Worm (Caenorhabditis elegans) whole organism, late embryonic: ENCODE results near the gene F53B3.3.

ENCODE experiments used
- C08G9.2 ChIP-seq: sonication (generic microtip); optimal IDR thresholded peaks from 2 replicates; lab custom pipeline; 2016; ENCODE audit warnings: mild to moderate bottlenecking, missing genetic modification characterization, moderate library complexity, missing compliant biosample characterization
- C38D4.7 ChIP-seq: fragments of 200-800 bp; sonication (Bioruptor generic); optimal IDR thresholded peaks from 2 replicates; lab custom pipeline; 2018; ENCODE audit warnings: mild to moderate bottlenecking, missing genetic modification characterization, moderate library complexity, missing compliant biosample characterization
- F13H6.1 ChIP-seq: sonication (generic microtip); optimal IDR thresholded peaks from 2 replicates; lab custom pipeline; 2016; ENCODE audit warnings: missing genetic modification characterization, missing compliant biosample characterization
- T23F11.4 ChIP-seq: fragments of 200-800 bp; sonication (Bioruptor generic); optimal IDR thresholded peaks from 2 replicates; lab custom pipeline; 2018; ENCODE audit warnings: mild to moderate bottlenecking, missing genetic modification characterization, missing compliant biosample characterization
- Y22D7AL.16 ChIP-seq: sonication (generic microtip); optimal IDR thresholded peaks from 2 replicates; lab custom pipeline; 2016; ENCODE audit warnings: missing genetic modification characterization, missing compliant biosample characterization
- ahr-1 ChIP-seq: sonication (generic microtip); optimal IDR thresholded peaks from 2 replicates; lab custom pipeline; 2016; ENCODE audit warnings: missing genetic modification characterization, missing compliant biosample characterization
- ama-1 ChIP-seq: fragments of 150-350 bp; optimal IDR thresholded peaks from 2 replicates; lab custom pipeline; 2014
- ceh-14 ChIP-seq: sonication (generic microtip); optimal IDR thresholded peaks from 2 replicates; lab custom pipeline; 2016; ENCODE audit warnings: missing genotype, missing genetic modification characterization, missing compliant biosample characterization
- ceh-18 ChIP-seq: sonication (generic microtip); optimal IDR thresholded peaks from 2 replicates; lab custom pipeline; 2016; ENCODE audit warnings: missing genetic modification characterization, missing compliant biosample characterization
- ceh-19 ChIP-seq: fragments of 200-800 bp; sonication (Bioruptor generic); optimal IDR thresholded peaks from 2 replicates; lab custom pipeline; 2018; ENCODE audit warnings: mild to moderate bottlenecking, missing genetic modification characterization, missing compliant biosample characterization
- ceh-22 ChIP-seq: sonication (generic microtip); optimal IDR thresholded peaks from 2 replicates; lab custom pipeline; 2017; ENCODE audit warnings: missing biosample characterization, missing genetic modification characterization
- ceh-24 ChIP-seq: sonication (generic microtip); optimal IDR thresholded peaks from 2 replicates; lab custom pipeline; 2016; ENCODE audit warnings: mild to moderate bottlenecking, missing genetic modification characterization, missing compliant biosample characterization
- ceh-31 ChIP-seq: sonication (generic microtip); optimal IDR thresholded peaks from 2 replicates; lab custom pipeline; 2016; ENCODE audit warnings: missing genetic modification characterization, missing compliant biosample characterization
- ceh-34 ChIP-seq: sonication (generic microtip); optimal IDR thresholded peaks from 2 replicates; lab custom pipeline; 2016; ENCODE audit warnings: mild to moderate bottlenecking, missing genetic modification characterization, missing compliant biosample characterization
- ceh-45 ChIP-seq: fragments of 200-800 bp; sonication (Bioruptor generic); IDR thresholded peaks from 2 replicates; pipeline ENCODE4 v1.3.6; 2022; ENCODE audit warnings: missing genetic modification reagents, missing genetic modification characterization, missing compliant biosample characterization
- ceh-6 ChIP-seq: fragments of 200-800 bp; sonication (Bioruptor generic); optimal IDR thresholded peaks from 2 replicates; lab custom pipeline; 2018; ENCODE audit warnings: mild to moderate bottlenecking, missing genetic modification characterization, missing compliant biosample characterization
- che-1 ChIP-seq: sonication (generic microtip); optimal IDR thresholded peaks from 2 replicates; lab custom pipeline; 2016; ENCODE audit warnings: mild to moderate bottlenecking, missing genetic modification characterization, missing compliant biosample characterization
- dmd-4 ChIP-seq: sonication (generic microtip); optimal IDR thresholded peaks from 2 replicates; lab custom pipeline; 2016; ENCODE audit warnings: borderline replicate concordance, missing genetic modification characterization, missing compliant biosample characterization
- elt-2 ChIP-seq: sonication (generic microtip); optimal IDR thresholded peaks from 2 replicates; lab custom pipeline; 2016; ENCODE audit warnings: missing genetic modification reagents, missing genetic modification characterization, missing compliant biosample characterization
- elt-4 ChIP-seq: sonication (generic microtip); optimal IDR thresholded peaks from 2 replicates; lab custom pipeline; 2016; ENCODE audit warnings: missing genetic modification characterization, missing compliant biosample characterization
- eyg-1 ChIP-seq: sonication (generic microtip); optimal IDR thresholded peaks from 2 replicates; lab custom pipeline; 2016; ENCODE audit warnings: missing genotype, missing genetic modification characterization, missing compliant biosample characterization
- fkh-6 ChIP-seq: sonication (generic microtip); optimal IDR thresholded peaks from 2 replicates; lab custom pipeline; 2016; ENCODE audit warnings: missing genetic modification characterization, missing compliant biosample characterization
- hlh-13 ChIP-seq: fragments of 200-800 bp; sonication (Bioruptor generic); optimal IDR thresholded peaks from 2 replicates; lab custom pipeline; 2018; ENCODE audit warnings: mild to moderate bottlenecking, missing genetic modification characterization, missing compliant biosample characterization
- hlh-15 ChIP-seq: sonication (generic microtip); optimal IDR thresholded peaks from 2 replicates; lab custom pipeline; 2016; ENCODE audit warnings: missing genetic modification characterization, missing compliant biosample characterization
- hlh-6 ChIP-seq: sonication (generic microtip); optimal IDR thresholded peaks from 2 replicates; lab custom pipeline; 2016; ENCODE audit warnings: missing genotype, missing genetic modification characterization, missing compliant biosample characterization
- lim-6 ChIP-seq: sonication (generic microtip); optimal IDR thresholded peaks from 2 replicates; lab custom pipeline; 2016; ENCODE audit warnings: missing genetic modification characterization, missing compliant biosample characterization
- mec-3 ChIP-seq: sonication (generic microtip); optimal IDR thresholded peaks from 2 replicates; lab custom pipeline; 2016; ENCODE audit warnings: borderline replicate concordance, missing genetic modification characterization, missing compliant biosample characterization
- pag-3 ChIP-seq: sonication (generic microtip); optimal IDR thresholded peaks from 2 replicates; lab custom pipeline; 2016; ENCODE audit warnings: missing compliant biosample characterization, missing genetic modification characterization, borderline replicate concordance
- pat-9 ChIP-seq: fragments of 200-800 bp; sonication (Bioruptor generic); optimal IDR thresholded peaks from 2 replicates; lab custom pipeline; 2018; ENCODE audit warnings: mild to moderate bottlenecking, missing genetic modification characterization, moderate library complexity, missing compliant biosample characterization
- pax-1 ChIP-seq: fragments of 150-350 bp; optimal IDR thresholded peaks from 2 replicates; lab custom pipeline; 2014; ENCODE audit warnings: missing biosample characterization, missing genetic modification characterization
- pha-2 ChIP-seq: sonication (generic microtip); optimal IDR thresholded peaks from 2 replicates; lab custom pipeline; 2017; ENCODE audit warnings: mild to moderate bottlenecking, missing genetic modification characterization, missing compliant biosample characterization
- pqm-1 ChIP-seq: sonication (generic microtip); optimal IDR thresholded peaks from 2 replicates; lab custom pipeline; 2016; ENCODE audit warnings: missing genetic modification characterization, missing compliant biosample characterization
- pros-1 ChIP-seq: fragments of 150-350 bp; optimal IDR thresholded peaks from 2 replicates; lab custom pipeline; 2014; ENCODE audit warnings: missing biosample characterization, missing genetic modification reagents, missing genetic modification characterization
- ref-2 ChIP-seq: sonication (generic microtip); optimal IDR thresholded peaks from 2 replicates; lab custom pipeline; 2016; ENCODE audit warnings: missing genetic modification characterization, missing compliant biosample characterization
- rnt-1 ChIP-seq: sonication (generic microtip); optimal IDR thresholded peaks from 2 replicates; lab custom pipeline; 2016; ENCODE audit warnings: missing genetic modification characterization, missing compliant biosample characterization
- sox-4 ChIP-seq: sonication (generic microtip); optimal IDR thresholded peaks from 2 replicates; lab custom pipeline; 2017; ENCODE audit warnings: mild to moderate bottlenecking, missing genetic modification characterization, inconsistent platforms, missing compliant biosample characterization
- syd-9 ChIP-seq: sonication (generic microtip); optimal IDR thresholded peaks from 2 replicates; lab custom pipeline; 2016; ENCODE audit warnings: mild to moderate bottlenecking, missing genetic modification characterization, moderate library complexity, missing compliant biosample characterization
- tbx-7 ChIP-seq: sonication (generic microtip); optimal IDR thresholded peaks from 2 replicates; lab custom pipeline; 2016; ENCODE audit warnings: missing genotype, missing genetic modification characterization, missing compliant biosample characterization
- unc-86 ChIP-seq: sonication (generic microtip); optimal IDR thresholded peaks from 2 replicates; lab custom pipeline; 2016; ENCODE audit warnings: missing genetic modification characterization, missing compliant biosample characterization

F53B3.3 gene

ce11 chrX:2909227-2909626 lies 38.3 kb upstream of the F53B3.3 start, which contains the start of gene nmy-1:
TSS of gene nmy-1 (plus strand) at chrX:2909527.
- TF ChIP-seq lim-6, result no peak
- no peak for TF ChIP-seq syd-9 (tag; lab: Kevin White, UChicago)
- TF ChIP-seq ceh-24 (tag; lab: Kevin White, UChicago), result no peak
- no peak for TF ChIP-seq che-1
- TF ChIP-seq hlh-13, result no peak
- TF ChIP-seq ceh-22, result no peak
- no peak for TF ChIP-seq tbx-7 (tag; lab: Kevin White, UChicago)
- TF ChIP-seq pha-2, result no peak
- no peak for TF ChIP-seq mec-3 (tag; lab: Kevin White, UChicago)
- TF ChIP-seq hlh-6 (tag; lab: Kevin White, UChicago), result no peak
- TF ChIP-seq Y22D7AL.16, result no peak
- no peak for TF ChIP-seq rnt-1 (tag; lab: Kevin White, UChicago)

DNA sequence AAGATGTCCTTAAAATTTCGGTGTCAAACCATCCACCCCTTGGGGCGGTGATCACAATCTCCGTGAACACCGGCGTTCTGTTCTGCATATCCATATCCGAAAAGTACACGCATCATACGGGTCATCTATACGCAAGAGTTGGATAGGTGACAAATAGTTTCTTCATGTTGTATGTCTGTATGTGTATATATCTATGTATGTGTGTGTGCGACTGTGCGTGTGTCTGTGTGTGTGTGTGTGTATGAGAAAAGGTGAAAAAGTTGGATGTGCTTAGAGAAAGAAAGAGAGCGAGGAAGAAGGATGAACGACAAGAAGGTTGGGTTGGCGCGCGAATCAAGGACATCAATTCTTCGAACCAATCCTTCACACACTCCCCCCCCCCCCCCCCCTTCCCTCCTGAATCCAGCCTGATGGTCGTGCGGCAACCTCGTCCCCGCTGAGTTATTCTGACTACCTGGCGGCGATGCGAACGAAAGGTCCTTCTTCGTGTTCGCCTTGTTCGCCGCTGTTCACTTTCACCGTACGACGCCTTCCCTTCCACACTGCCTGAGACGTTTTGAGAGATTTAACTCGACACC lies 36.4 kb upstream of the F53B3.3 start:
- no peak for TF ChIP-seq hlh-13
- no peak for TF ChIP-seq eyg-1 (tag; lab: Kevin White, UChicago)
- TF ChIP-seq pag-3 (tag; lab: Kevin White, UChicago), result no peak
- no peak for TF ChIP-seq hlh-15 (tag; lab: Kevin White, UChicago)
- TF ChIP-seq fkh-6 (tag; lab: Kevin White, UChicago), result no peak
- no peak for TF ChIP-seq ceh-18 (tag; lab: Kevin White, UChicago)
- no peak for TF ChIP-seq Y22D7AL.16
- no peak for TF ChIP-seq C38D4.7 (GFP tag; lab: Kevin White, UChicago)
- no peak for TF ChIP-seq ref-2
- no peak for TF ChIP-seq unc-86 (tag; lab: Kevin White, UChicago)
- no peak for TF ChIP-seq mec-3 (tag; lab: Kevin White, UChicago)
- TF ChIP-seq sox-4 (tag; lab: Kevin White, UChicago), result no peak
- peak; percentile 5 for TF ChIP-seq T23F11.4 (GFP tag; lab: Kevin White, UChicago)
- TF ChIP-seq hlh-6 (tag; lab: Kevin White, UChicago), result no peak
- no peak for TF ChIP-seq ceh-34 (tag; lab: Kevin White, UChicago)
- no peak for TF ChIP-seq pqm-1 (tag; lab: Kevin White, UChicago)
- TF ChIP-seq syd-9 (tag; lab: Kevin White, UChicago), result no peak
- TF ChIP-seq ceh-6, result peak; percentile 23

DNA sequence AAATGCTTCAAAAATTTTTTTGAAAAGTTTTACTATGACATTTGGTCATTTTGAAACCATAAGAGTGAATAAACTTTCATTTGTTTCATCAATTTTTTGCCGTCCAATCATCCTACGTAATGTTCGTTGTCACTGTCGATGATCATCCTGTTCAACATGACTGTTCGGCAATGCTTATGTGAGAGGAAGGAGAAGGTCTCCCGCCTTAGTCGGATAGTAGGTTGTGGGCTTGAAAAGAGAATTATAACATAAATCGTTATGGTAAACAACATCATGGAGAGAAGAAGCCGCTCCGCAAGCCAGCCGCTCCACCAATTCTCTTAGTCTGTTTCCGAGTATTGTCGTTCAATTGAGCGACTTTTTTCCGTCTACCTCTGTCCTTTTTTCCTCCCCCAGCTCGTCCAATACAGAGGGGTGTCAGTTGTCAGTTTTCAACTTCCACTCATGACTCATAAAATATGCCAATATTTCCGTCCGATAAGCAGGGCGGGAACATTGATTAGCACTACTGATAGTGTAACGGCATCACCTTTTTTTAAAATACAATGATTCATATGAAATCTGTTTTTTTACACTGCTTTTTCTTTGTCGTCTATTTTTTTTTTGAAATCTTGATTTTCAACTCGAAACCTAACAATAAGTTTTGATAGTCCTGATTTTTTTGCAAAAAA lies 35.3 kb upstream of the F53B3.3 start:
- TF ChIP-seq ref-2 (no peak), pros-1 (tag; lab: Kevin White, UChicago) (no peak), ama-1 (no peak), elt-4 (tag; lab: Kevin White, UChicago) (no peak), pax-1 (tag; lab: Kevin White, UChicago) (no peak), pat-9 (tag; lab: Kevin White, UChicago) (no peak), dmd-4 (tag; lab: Kevin White, UChicago) (no peak)

ce11 chrX:2903715-2904419 lies 32.9 kb upstream of the F53B3.3 start:
- TF ChIP-seq lim-6 (no peak), unc-86 (tag; lab: Kevin White, UChicago) (no peak), ceh-24 (tag; lab: Kevin White, UChicago) (no peak), pax-1 (tag; lab: Kevin White, UChicago) (no peak), ceh-14 (tag; lab: Kevin White, UChicago) (no peak)
- TF ChIP-seq, all 69 proteins: peak for 0

DNA sequence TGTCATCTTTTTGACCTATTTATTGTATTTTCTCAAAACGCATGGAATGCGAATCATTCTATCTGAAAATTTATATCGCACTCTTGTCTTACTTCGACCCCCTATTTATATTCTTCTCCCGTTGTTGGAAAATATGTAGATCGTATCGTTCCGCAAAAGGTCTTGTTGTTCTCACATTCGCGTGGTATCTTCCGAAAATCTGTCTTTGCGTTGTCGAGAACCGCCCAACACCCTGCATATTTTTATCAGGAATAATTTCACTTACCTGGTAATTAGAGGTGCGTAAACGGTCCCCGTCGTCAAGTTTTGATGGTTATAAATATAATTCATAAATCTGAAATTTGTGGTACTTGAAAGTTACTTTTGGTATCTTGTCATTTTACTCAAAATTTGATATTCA lies 31.9 kb upstream of the F53B3.3 start:
- TF ChIP-seq ceh-31 (tag; lab: Kevin White, UChicago), result no peak
- TF ChIP-seq hlh-15 (tag; lab: Kevin White, UChicago), result no peak
- TF ChIP-seq elt-2, result no peak
- no peak for TF ChIP-seq ceh-22
- TF ChIP-seq pqm-1 (tag; lab: Kevin White, UChicago), result no peak
- no peak for TF ChIP-seq C08G9.2
- TF ChIP-seq T23F11.4 (GFP tag; lab: Kevin White, UChicago), result no peak
- TF ChIP-seq ahr-1 (tag; lab: Kevin White, UChicago), result no peak
- no peak for TF ChIP-seq syd-9 (tag; lab: Kevin White, UChicago)
- TF ChIP-seq dmd-4 (tag; lab: Kevin White, UChicago), result no peak
- no peak for TF ChIP-seq ref-2
- no peak for TF ChIP-seq ceh-45 (GFP tag; lab: Robert Waterston, UW)
- no peak for TF ChIP-seq F13H6.1 (tag; lab: Kevin White, UChicago)
- no peak for TF ChIP-seq pha-2
- TF ChIP-seq Y22D7AL.16, result no peak
- no peak for TF ChIP-seq ama-1
- TF ChIP-seq ceh-19, result no peak
- TF ChIP-seq ceh-14 (tag; lab: Kevin White, UChicago), result no peak
- TF ChIP-seq, all 69 proteins: peak for 0
